Worm (Caenorhabditis elegans) whole organism, young adult: Measurements from ENCODE around the gene gcy-20.

Source experiments
- B0035.1 ChIP-seq: sonication (generic microtip); optimal IDR thresholded peaks from 2 replicates; lab custom pipeline; 2016; ENCODE audit warnings: missing genetic modification characterization, mild to moderate bottlenecking, missing compliant biosample characterization, missing genotype, missing genetic modification reagents
- B0336.3 ChIP-seq: fragments of 200-800 bp; sonication (Bioruptor generic); IDR thresholded peaks from 2 replicates; pipeline ENCODE4 v1.3.6; 2022; ENCODE audit warnings: missing genetic modification characterization, missing compliant biosample characterization
- D2030.7 ChIP-seq: fragments of 200-800 bp; sonication (Bioruptor generic); IDR thresholded peaks from 2 replicates; pipeline ENCODE4 v1.3.6; 2022; ENCODE audit warnings: missing genetic modification reagents, missing genetic modification characterization, missing compliant biosample characterization
- F23B12.7 ChIP-seq: sonication (generic microtip); optimal IDR thresholded peaks from 2 replicates; lab custom pipeline; 2017; ENCODE audit warnings: missing genetic modification characterization, mild to moderate bottlenecking, missing compliant biosample characterization, antibody characterized with exemption, moderate library complexity; ENCODE audit not compliant: insufficient read depth
- F57A8.1 ChIP-seq: fragments of 200-800 bp; sonication (Bioruptor generic); optimal IDR thresholded peaks from 2 replicates; lab custom pipeline; 2018; ENCODE audit warnings: mild to moderate bottlenecking, missing genetic modification characterization, moderate library complexity, missing compliant biosample characterization
- F57C9.4 ChIP-seq: sonication (generic microtip); optimal IDR thresholded peaks from 2 replicates; lab custom pipeline; 2017; ENCODE audit warnings: mild to moderate bottlenecking, missing genetic modification characterization, missing compliant biosample characterization
- ZK185.1 ChIP-seq: sonication (generic microtip); optimal IDR thresholded peaks from 2 replicates; lab custom pipeline; 2016; ENCODE audit warnings: mild to moderate bottlenecking, missing genetic modification characterization, missing compliant biosample characterization; ENCODE audit not compliant: poor library complexity, severe bottlenecking
- akir-1 ChIP-seq: fragments of 200-800 bp; sonication (Bioruptor generic); optimal IDR thresholded peaks from 2 replicates; lab custom pipeline; 2018; ENCODE audit warnings: mild to moderate bottlenecking, missing genetic modification characterization, moderate library complexity, missing compliant biosample characterization
- athp-1 ChIP-seq: sonication (generic microtip); optimal IDR thresholded peaks from 2 replicates; lab custom pipeline; 2017; ENCODE audit warnings: mild to moderate bottlenecking, missing genetic modification characterization, missing compliant biosample characterization
- attf-5 ChIP-seq: fragments of 200-800 bp; sonication (Bioruptor generic); optimal IDR thresholded peaks from 2 replicates; lab custom pipeline; 2018; ENCODE audit warnings: mild to moderate bottlenecking, missing genetic modification characterization, missing compliant biosample characterization
- ceh-100 ChIP-seq: fragments of 200-800 bp; sonication (Bioruptor generic); IDR thresholded peaks from 2 replicates; pipeline ENCODE4 v1.3.6; 2022; ENCODE audit warnings: missing genetic modification reagents, missing genetic modification characterization, missing compliant biosample characterization
- ceh-40 ChIP-seq: fragments of 200-800 bp; sonication (Bioruptor generic); IDR thresholded peaks from 2 replicates; pipeline ENCODE4 v1.3.6; 2022; ENCODE audit warnings: missing genetic modification characterization, missing compliant biosample characterization
- ceh-91 ChIP-seq: fragments of 200-800 bp; sonication (Bioruptor generic); IDR thresholded peaks from 2 replicates; pipeline ENCODE4 v1.3.6; 2022; ENCODE audit warnings: missing genetic modification reagents, missing genetic modification characterization, missing compliant biosample characterization
- efl-1 ChIP-seq: fragments of 150-350 bp; optimal IDR thresholded peaks from 2 replicates; lab custom pipeline; 2014; ENCODE audit warnings: missing biosample characterization, missing genetic modification reagents, missing genetic modification characterization
- egrh-3 ChIP-seq: fragments of 200-800 bp; sonication (Bioruptor generic); IDR thresholded peaks from 2 replicates; pipeline ENCODE4 v1.3.6; 2022; ENCODE audit warnings: missing genetic modification reagents, missing genetic modification characterization, missing compliant biosample characterization
- him-1 ChIP-seq: sonication (generic microtip); optimal IDR thresholded peaks from 2 replicates; lab custom pipeline; 2016; ENCODE audit warnings: missing genotype, missing genetic modification reagents, missing genetic modification characterization, missing compliant biosample characterization
- hmg-20 ChIP-seq: fragments of 200-800 bp; sonication (Bioruptor generic); IDR thresholded peaks from 2 replicates; pipeline ENCODE4 v1.3.6; 2022; ENCODE audit warnings: missing genetic modification reagents, missing genetic modification characterization, missing compliant biosample characterization
- lag-1 ChIP-seq: fragments of 200-800 bp; sonication (Bioruptor generic); IDR thresholded peaks from 2 replicates; pipeline ENCODE4 v1.3.6; 2022; ENCODE audit warnings: missing genetic modification reagents, missing genetic modification characterization, missing compliant biosample characterization
- madf-10 ChIP-seq: sonication (generic microtip); optimal IDR thresholded peaks from 2 replicates; lab custom pipeline; 2016; ENCODE audit warnings: mild to moderate bottlenecking, missing genetic modification characterization, missing compliant biosample characterization
- madf-8 ChIP-seq: fragments of 200-800 bp; sonication (Bioruptor generic); conservative IDR thresholded peaks from 2 replicates; pipeline ENCODE4 v1.3.6; 2022; ENCODE audit warnings: missing genetic modification reagents, missing genetic modification characterization, missing compliant biosample characterization
- mel-28 ChIP-seq: sonication (generic microtip); optimal IDR thresholded peaks from 2 replicates; lab custom pipeline; 2016; ENCODE audit warnings: borderline replicate concordance, mild to moderate bottlenecking, missing genetic modification characterization, missing compliant biosample characterization
- nfya-1 ChIP-seq: sonication (generic microtip); optimal IDR thresholded peaks from 2 replicates; lab custom pipeline; 2017; ENCODE audit warnings: antibody characterized with exemption, missing compliant biosample characterization, missing genetic modification characterization, borderline replicate concordance; ENCODE audit not compliant: insufficient read depth
- nfyb-1 ChIP-seq: fragments of 200-800 bp; sonication (Bioruptor generic); IDR thresholded peaks from 2 replicates; pipeline ENCODE4 v1.3.6; 2022; ENCODE audit warnings: missing genetic modification reagents, missing genetic modification characterization, missing compliant biosample characterization
- nhr-27 ChIP-seq: fragments of 200-800 bp; sonication (Bioruptor generic); optimal IDR thresholded peaks from 2 replicates; lab custom pipeline; 2018; ENCODE audit warnings: mild to moderate bottlenecking, missing genetic modification characterization, moderate library complexity, missing compliant biosample characterization
- pha-4 ChIP-seq: fragments of 150-350 bp; sonication (generic microtip); optimal IDR thresholded peaks from 2 replicates; lab custom pipeline; 2014; ENCODE audit warnings: missing biosample characterization, missing genetic modification reagents, missing genetic modification characterization
- rcor-1 ChIP-seq: fragments of 200-800 bp; sonication (Bioruptor generic); IDR thresholded peaks from 2 replicates; pipeline ENCODE4 v1.3.6; 2022; ENCODE audit warnings: missing genetic modification reagents, missing genetic modification characterization, missing compliant biosample characterization
- rpc-1 ChIP-seq, 2 experiments: fragments of 150-350 bp in 1 of 2; sonication (generic microtip) in 1 of 2; optimal IDR thresholded peaks; 2 replicates each; lab custom pipeline; 2014 to 2018; ENCODE audit warnings: missing biosample characterization in 1 of 2, missing genetic modification characterization in 1 of 2, missing genetic modification reagents in 1 of 2, missing genotype in 1 of 2
- sdz-38 ChIP-seq: sonication (generic microtip); optimal IDR thresholded peaks from 2 replicates; lab custom pipeline; 2016; ENCODE audit warnings: missing genotype, missing genetic modification characterization, missing compliant biosample characterization
- tlf-1 ChIP-seq: fragments of 200-800 bp; sonication (Bioruptor generic); optimal IDR thresholded peaks from 2 replicates; lab custom pipeline; 2018; ENCODE audit warnings: mild to moderate bottlenecking, missing genetic modification characterization, missing compliant biosample characterization
- unc-130 ChIP-seq: sonication (generic microtip); optimal IDR thresholded peaks from 2 replicates; lab custom pipeline; 2016; ENCODE audit warnings: missing genetic modification reagents, missing genetic modification characterization, missing compliant biosample characterization
- xnd-1 ChIP-seq: sonication (generic microtip); optimal IDR thresholded peaks from 2 replicates; lab custom pipeline; 2016; ENCODE audit warnings: missing genotype, missing genetic modification reagents, missing genetic modification characterization, missing compliant biosample characterization
- ztf-22 ChIP-seq: fragments of 200-800 bp; sonication (Bioruptor generic); optimal IDR thresholded peaks from 2 replicates; lab custom pipeline; 2018; ENCODE audit warnings: mild to moderate bottlenecking, missing genetic modification characterization, moderate library complexity, missing compliant biosample characterization
- ztf-3 ChIP-seq: fragments of 200-800 bp; sonication (Bioruptor generic); optimal IDR thresholded peaks from 2 replicates; lab custom pipeline; 2018; ENCODE audit warnings: mild to moderate bottlenecking, missing genetic modification characterization, missing compliant biosample characterization

The gcy-20 gene

DNA sequence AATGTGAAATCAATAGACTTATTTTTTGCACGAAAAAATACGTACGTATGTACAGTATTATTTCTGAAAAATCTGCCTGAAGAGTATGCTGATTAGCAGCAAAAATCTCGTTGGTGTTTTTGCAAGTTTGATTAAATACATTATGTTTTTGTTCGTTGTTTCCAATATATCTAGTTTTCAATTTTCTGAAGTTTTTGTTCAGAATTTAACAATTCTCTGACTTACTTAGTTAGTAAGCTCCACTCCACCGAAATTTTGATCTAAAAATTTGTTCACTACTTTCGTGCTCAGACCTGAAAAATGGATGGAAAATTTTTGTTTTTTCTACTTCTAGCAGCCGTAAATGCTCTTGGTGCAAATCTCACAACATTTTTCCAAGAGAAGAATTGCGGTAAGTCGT is 48.7 kb downstream of the gcy-20 start, which contains the start of gene irld-26:
TSS of gene irld-26 (plus strand) at position 301 of the 400 bp plus-strand sequence.
- no peak for TF ChIP-seq nhr-27
- no peak for TF ChIP-seq attf-5 (GFP tag; lab: Kevin White, UChicago)
- TF ChIP-seq efl-1 (GFP tag; lab: Kevin White, UChicago): no peak
- no peak for TF ChIP-seq nfyb-1
- TF ChIP-seq madf-8: no peak
- no peak for TF ChIP-seq ceh-40
- no peak for TF ChIP-seq rpc-1 (optimal IDR thresholded peaks at IDR 0.05; lab: Kevin White, UChicago)
- TF ChIP-seq rpc-1 (tag; optimal IDR thresholded peaks at IDR 0.05; lab: Kevin White, UChicago): no peak
- TF ChIP-seq F57C9.4: no peak
- no peak for TF ChIP-seq pha-4 (tag; lab: Kevin White, UChicago)
- no peak for TF ChIP-seq ceh-100
- TF ChIP-seq ZK185.1 (tag; lab: Kevin White, UChicago): no peak
- no peak for TF ChIP-seq B0336.3 (GFP tag; lab: Robert Waterston, UW)
- no peak for TF ChIP-seq mel-28 (tag; lab: Kevin White, UChicago)
- no peak for TF ChIP-seq rcor-1
- TF ChIP-seq sdz-38 (tag; lab: Kevin White, UChicago): no peak
- TF ChIP-seq athp-1 (tag; lab: Kevin White, UChicago): no peak
- TF ChIP-seq lag-1 (GFP tag; lab: Robert Waterston, UW): no peak
- no peak for TF ChIP-seq F57A8.1 (GFP tag; lab: Kevin White, UChicago)

DNA sequence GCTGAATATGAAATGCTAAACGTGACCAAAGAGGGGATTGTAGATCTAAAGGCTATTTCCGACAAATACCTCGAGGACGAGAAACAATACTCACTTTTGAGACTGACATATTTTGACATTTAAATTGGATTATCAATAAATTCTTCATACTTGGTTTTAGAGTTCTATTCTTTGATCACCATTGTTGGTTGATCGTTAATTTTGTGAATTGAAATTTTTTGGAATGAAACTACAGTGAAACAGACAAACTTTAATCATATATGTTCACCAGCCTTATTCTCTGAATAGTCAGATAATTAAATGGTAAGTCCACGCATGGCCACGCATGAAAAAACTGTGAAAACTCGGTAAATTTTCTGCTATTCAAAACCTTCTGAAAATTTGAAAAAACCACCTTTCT is 51.0 kb downstream of the gcy-20 start, which contains the start of gene F11A5.18:
TSS of gene F11A5.18 (plus strand) at position 301 of the 400 bp plus-strand sequence.
- TF ChIP-seq attf-5 (GFP tag; lab: Kevin White, UChicago) (no peak), rpc-1 (optimal IDR thresholded peaks at IDR 0.05; lab: Kevin White, UChicago) (no peak), rpc-1 (tag; optimal IDR thresholded peaks at IDR 0.05; lab: Kevin White, UChicago) (no peak), egrh-3 (no peak), hmg-20 (GFP tag; lab: Robert Waterston, UW) (no peak), B0336.3 (GFP tag; lab: Robert Waterston, UW) (no peak), B0035.1 (tag; lab: Kevin White, UChicago) (no peak), ceh-91 (GFP tag; lab: Robert Waterston, UW) (no peak), rcor-1 (no peak), tlf-1 (GFP tag; lab: Kevin White, UChicago) (no peak), nfyb-1 (no peak), akir-1 (GFP tag; lab: Kevin White, UChicago) (no peak), nfya-1 (tag; lab: Kevin White, UChicago) (no peak), ztf-3 (GFP tag; lab: Kevin White, UChicago) (no peak), him-1 (tag; lab: Kevin White, UChicago) (no peak)

DNA sequence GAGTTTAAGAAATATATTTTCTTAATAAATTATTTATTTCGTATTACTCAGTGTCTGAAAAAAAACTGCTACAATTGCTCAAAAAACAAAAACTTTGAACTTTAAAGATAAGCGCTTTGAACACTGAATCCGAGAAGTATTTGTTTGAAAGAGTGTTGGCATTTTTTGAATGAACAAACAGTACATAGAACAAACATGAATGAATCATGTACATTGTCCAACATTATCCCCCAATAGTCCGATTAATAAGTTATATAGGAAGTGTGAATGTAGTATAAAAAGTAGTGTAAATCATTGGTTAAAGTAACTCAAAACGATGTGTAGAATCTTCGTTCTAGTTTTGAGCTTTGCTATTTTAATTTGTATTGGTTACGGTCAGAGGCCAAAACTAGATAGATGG is 51.9 kb downstream of the gcy-20 start, which contains the start of gene F11A5.17:
TSS of gene F11A5.17 (plus strand) at position 301 of the 400 bp plus-strand sequence.
- TF ChIP-seq F23B12.7 (tag; lab: Kevin White, UChicago) (no peak), D2030.7 (GFP tag; lab: Robert Waterston, UW) (no peak), unc-130 (GFP tag; lab: Kevin White, UChicago) (no peak), ztf-22 (GFP tag; lab: Kevin White, UChicago) (no peak), F57A8.1 (GFP tag; lab: Kevin White, UChicago) (no peak), rpc-1 (optimal IDR thresholded peaks at IDR 0.05; lab: Kevin White, UChicago) (no peak), rpc-1 (tag; optimal IDR thresholded peaks at IDR 0.05; lab: Kevin White, UChicago) (no peak), xnd-1 (tag; lab: Kevin White, UChicago) (no peak), madf-10 (tag; lab: Kevin White, UChicago) (no peak)
